Worm (Caenorhabditis elegans): Measurements from ENCODE around the gene ubc-1.
"Not testable (repeated sequence)": the region's sequence is repeated elsewhere in the genome, so short reads cannot be mapped to it uniquely, and the experiment has no call there.

ubc-1 gene

ce11 chrIV:4099773-4100172, 3.0 kb upstream of the ubc-1 start:
- TF ChIP-seq ztf-29 (GFP tag; IDR thresholded peaks at IDR 0.05) (no peak), ztf-23 (GFP tag; IDR thresholded peaks at IDR 0.05) (no peak), tab-1 (GFP tag; IDR thresholded peaks at IDR 0.05) (no peak), flt-1 (GFP tag; IDR thresholded peaks at IDR 0.05) (no peak), T22C8.4 (GFP tag; IDR thresholded peaks at IDR 0.05) (no peak), med-1 (GFP tag; optimal IDR thresholded peaks at IDR 0.05; ENCODE audit: insufficient read depth) (no peak)

DNA sequence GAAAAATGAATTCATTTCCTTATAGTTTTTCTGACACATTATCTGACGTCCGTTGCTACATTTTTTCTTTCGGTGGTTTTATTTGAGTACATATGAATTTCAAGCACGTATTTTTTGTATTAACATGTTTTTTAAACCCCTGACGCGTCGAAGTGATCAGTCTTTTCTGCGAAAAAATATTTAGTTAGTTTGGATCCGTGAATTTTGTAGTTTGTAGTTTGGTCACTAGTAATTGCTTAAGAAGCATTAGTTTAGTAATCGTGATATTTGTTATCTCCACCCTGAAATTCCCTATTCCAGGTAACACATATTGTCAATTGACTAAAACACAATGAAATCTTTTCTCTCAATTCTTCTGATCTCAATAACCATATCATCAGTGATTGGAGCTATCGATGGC, 5.9 kb downstream of the ubc-1 start, which contains the start of gene C35B1.7:
Gene C35B1.7, plus strand, starts transcription at position 301 of the 400 bp plus-strand sequence.
- no peak for TF ChIP-seq cog-1 (tag; optimal IDR thresholded peaks at IDR 0.05)
- no peak for TF ChIP-seq ztf-29 (GFP tag; IDR thresholded peaks at IDR 0.05)
- TF ChIP-seq tab-1 (GFP tag; IDR thresholded peaks at IDR 0.05): no peak
- TF ChIP-seq med-1 (GFP tag; optimal IDR thresholded peaks at IDR 0.05; ENCODE audit: insufficient read depth): no peak
- no peak for TF ChIP-seq ztf-23 (GFP tag; IDR thresholded peaks at IDR 0.05)
- TF ChIP-seq flt-1 (GFP tag; IDR thresholded peaks at IDR 0.05): no peak
- TF ChIP-seq T22C8.4 (GFP tag; IDR thresholded peaks at IDR 0.05): no peak
- no peak for TF ChIP-seq klf-2 (GFP tag; conservative IDR thresholded peaks at IDR 0.05)
- no peak for TF ChIP-seq ref-1 (GFP tag; conservative IDR thresholded peaks at IDR 0.05)

- no peak for TF ChIP-seq klf-2 (GFP tag; conservative IDR thresholded peaks at IDR 0.05)
Observed at ce11 chrIV:4112387-4112786, 9.6 kb downstream of the ubc-1 start, which contains the start of gene F49F1.14. F49F1.14 (minus strand) TSS chrIV:4112487.

- TF ChIP-seq flt-1 (GFP tag; IDR thresholded peaks at IDR 0.05) (no peak), klf-2 (GFP tag; conservative IDR thresholded peaks at IDR 0.05) (no peak), ztf-29 (GFP tag; IDR thresholded peaks at IDR 0.05) (no peak), ztf-23 (GFP tag; IDR thresholded peaks at IDR 0.05) (no peak), tab-1 (GFP tag; IDR thresholded peaks at IDR 0.05) (no peak), ref-1 (GFP tag; conservative IDR thresholded peaks at IDR 0.05) (no peak), med-1 (GFP tag; optimal IDR thresholded peaks at IDR 0.05; ENCODE audit: insufficient read depth) (no peak), T22C8.4 (GFP tag; IDR thresholded peaks at IDR 0.05) (no peak)
Observed at ce11 chrIV:4114526-4114925, 11.7 kb downstream of the ubc-1 start, which contains the start of gene F49F1.15. F49F1.15 (minus strand) TSS chrIV:4114626.

- TF ChIP-seq cog-1 (tag; optimal IDR thresholded peaks at IDR 0.05): no peak
Observed at ce11 chrIV:4115634-4116033, 12.8 kb downstream of the ubc-1 start, which contains the start of the genes F49F1.4 and F49F1.2. F49F1.4 (minus strand) TSS chrIV:4115734. F49F1.2 (plus strand) TSS chrIV:4115943.

DNA sequence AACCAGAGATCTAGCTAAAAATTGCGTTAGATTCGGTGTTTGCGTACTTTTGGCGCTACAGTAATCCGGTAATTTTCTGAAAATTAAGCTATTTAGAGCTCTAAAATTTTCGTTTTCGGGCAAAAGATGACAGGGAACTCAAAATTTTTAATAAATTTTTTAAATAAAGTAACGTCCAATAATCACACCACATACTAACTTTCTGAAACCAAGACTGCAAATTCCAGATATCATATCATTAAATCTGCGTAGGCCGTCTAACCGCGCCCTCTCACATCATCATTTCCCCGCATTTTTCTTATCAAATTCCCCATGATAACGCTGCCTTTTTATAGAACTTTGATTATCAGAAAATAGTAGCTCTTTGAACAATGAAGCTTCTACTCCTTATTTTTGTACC, 14.6 kb downstream of the ubc-1 start, which contains the start of gene drd-50:
Gene drd-50, plus strand, starts transcription at position 301 of the 400 bp plus-strand sequence.
- no peak for TF ChIP-seq tab-1 (GFP tag; IDR thresholded peaks at IDR 0.05)
- no peak for TF ChIP-seq flt-1 (GFP tag; IDR thresholded peaks at IDR 0.05)
- TF ChIP-seq med-1 (GFP tag; optimal IDR thresholded peaks at IDR 0.05; ENCODE audit: insufficient read depth): no peak
- TF ChIP-seq ztf-23 (GFP tag; IDR thresholded peaks at IDR 0.05): no peak
- TF ChIP-seq cog-1 (tag; optimal IDR thresholded peaks at IDR 0.05): no peak
- TF ChIP-seq klf-2 (GFP tag; conservative IDR thresholded peaks at IDR 0.05): no peak
- no peak for TF ChIP-seq T22C8.4 (GFP tag; IDR thresholded peaks at IDR 0.05)
- no peak for TF ChIP-seq ztf-29 (GFP tag; IDR thresholded peaks at IDR 0.05)
- TF ChIP-seq ref-1 (GFP tag; conservative IDR thresholded peaks at IDR 0.05): no peak

DNA sequence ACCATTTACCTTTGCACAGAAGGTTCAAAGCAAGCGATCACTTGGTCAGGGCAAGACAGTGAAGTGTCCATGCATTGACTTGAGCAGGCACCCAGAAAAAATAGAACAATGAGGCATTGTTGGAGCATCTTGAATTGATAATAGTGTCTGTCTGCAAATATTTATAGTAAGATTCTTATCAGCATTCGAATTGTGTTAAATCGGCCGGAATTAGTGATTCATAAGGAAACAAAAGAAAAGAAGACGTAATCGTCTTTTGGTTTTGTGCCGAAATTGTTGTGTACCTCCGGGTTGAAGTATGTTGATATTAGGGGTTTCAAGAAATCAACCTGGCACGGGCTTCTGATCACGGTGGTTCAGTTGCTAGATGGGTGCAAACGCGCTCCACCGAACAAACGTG, 17.4 kb downstream of the ubc-1 start, which contains the start of gene F49F1.5:
Gene F49F1.5, minus strand, starts transcription at position 153 of the 400 bp plus-strand sequence.
- TF ChIP-seq med-1 (GFP tag; optimal IDR thresholded peaks at IDR 0.05; ENCODE audit: insufficient read depth) (no peak), ztf-23 (GFP tag; IDR thresholded peaks at IDR 0.05) (no peak), tab-1 (GFP tag; IDR thresholded peaks at IDR 0.05) (no peak), klf-2 (GFP tag; conservative IDR thresholded peaks at IDR 0.05) (no peak), cog-1 (tag; optimal IDR thresholded peaks at IDR 0.05) (no peak), T22C8.4 (GFP tag; IDR thresholded peaks at IDR 0.05) (no peak)

DNA sequence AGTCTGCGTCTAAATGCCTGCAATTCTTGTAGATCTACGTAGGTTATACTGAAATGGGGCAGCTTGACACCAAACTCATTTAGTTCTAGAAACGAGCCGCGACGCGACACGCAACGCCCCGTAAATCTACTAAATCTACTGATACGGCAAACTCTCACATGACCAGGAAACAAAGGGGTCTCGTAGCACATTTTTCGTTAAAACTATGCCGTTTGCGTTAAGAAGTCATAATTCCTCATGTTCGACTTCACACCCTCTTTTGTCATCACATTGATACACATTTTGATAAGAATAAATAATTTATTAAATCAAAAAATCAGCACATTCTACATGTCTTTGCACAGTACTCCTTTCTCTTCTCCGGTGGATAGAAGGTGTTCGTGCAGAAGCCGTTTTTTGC, 18.2 kb downstream of the ubc-1 start:
- TF ChIP-seq med-1 (GFP tag; optimal IDR thresholded peaks at IDR 0.05; ENCODE audit: insufficient read depth): no peak
- no peak for TF ChIP-seq tab-1 (GFP tag; IDR thresholded peaks at IDR 0.05)
- TF ChIP-seq klf-2 (GFP tag; conservative IDR thresholded peaks at IDR 0.05): no peak

DNA sequence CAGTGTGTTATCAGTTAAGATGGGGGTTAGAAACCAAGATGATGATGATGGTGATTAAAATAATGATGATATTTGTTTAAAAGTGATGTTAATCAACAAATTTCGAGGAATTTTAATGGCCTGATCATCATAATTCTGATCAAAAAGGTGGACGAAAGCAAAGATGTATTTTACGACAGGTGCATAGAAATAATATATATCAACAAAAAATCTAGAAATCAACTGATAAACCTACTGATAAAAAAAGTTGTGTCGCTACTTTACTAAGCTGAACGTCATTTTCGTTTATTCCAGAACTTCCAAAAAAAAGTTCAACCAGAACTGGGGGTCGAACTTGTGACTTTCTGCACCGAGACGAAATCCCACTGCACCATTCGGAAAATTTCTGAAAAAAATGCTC, 20.3 kb downstream of the ubc-1 start, which contains the start of gene mul-1:
Gene mul-1, minus strand, starts transcription at position 84 of the 400 bp plus-strand sequence.
- TF ChIP-seq tab-1 (GFP tag; IDR thresholded peaks at IDR 0.05) (no peak), ztf-23 (GFP tag; IDR thresholded peaks at IDR 0.05) (no peak)

- TF ChIP-seq cog-1 (tag; optimal IDR thresholded peaks at IDR 0.05); klf-2 (GFP tag; conservative IDR thresholded peaks at IDR 0.05); med-1 (GFP tag; optimal IDR thresholded peaks at IDR 0.05; ENCODE audit: insufficient read depth): not testable (repeated sequence)
Observed at ce11 chrIV:4125657-4126056, 22.8 kb downstream of the ubc-1 start, which contains the start of gene F49F1.7. F49F1.7 (minus strand) TSS chrIV:4125757.

DNA sequence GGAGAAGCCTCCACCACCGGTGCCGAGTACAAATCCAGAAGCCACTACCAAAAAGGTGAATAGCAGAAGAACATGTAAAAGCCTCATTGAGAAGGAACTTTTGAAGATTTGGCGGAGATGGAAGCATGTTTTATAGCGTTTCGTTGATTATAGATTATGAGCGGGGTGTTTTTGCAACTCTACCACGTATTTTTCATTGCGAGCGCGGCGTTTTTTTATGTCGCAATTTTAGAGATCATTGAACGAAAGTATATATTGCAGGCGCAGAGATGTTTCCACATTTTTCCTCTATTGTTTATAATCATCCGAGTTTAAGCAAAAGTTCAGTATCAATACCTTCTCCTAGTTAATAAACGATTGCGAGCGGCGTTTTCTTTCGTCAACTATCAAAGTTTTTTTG, 32.9 kb downstream of the ubc-1 start, which contains the start of gene F49F1.17:
Gene F49F1.17, minus strand, starts transcription at position 101 of the 400 bp plus-strand sequence.
- no peak for TF ChIP-seq med-1 (GFP tag; optimal IDR thresholded peaks at IDR 0.05; ENCODE audit: insufficient read depth)
- no peak for TF ChIP-seq ztf-29 (GFP tag; IDR thresholded peaks at IDR 0.05)
- no peak for TF ChIP-seq flt-1 (GFP tag; IDR thresholded peaks at IDR 0.05)
- TF ChIP-seq tab-1 (GFP tag; IDR thresholded peaks at IDR 0.05): no peak
- no peak for TF ChIP-seq T22C8.4 (GFP tag; IDR thresholded peaks at IDR 0.05)
- TF ChIP-seq klf-2 (GFP tag; conservative IDR thresholded peaks at IDR 0.05): no peak
- no peak for TF ChIP-seq cog-1 (tag; optimal IDR thresholded peaks at IDR 0.05)
- TF ChIP-seq ref-1 (GFP tag; conservative IDR thresholded peaks at IDR 0.05): no peak
- no peak for TF ChIP-seq ztf-23 (GFP tag; IDR thresholded peaks at IDR 0.05)
